Fruit fly (Drosophila melanogaster) whole organism, prepupa: ENCODE results near the gene Cyp4d20.

ENCODE experiments used
- CG6854 ChIP-seq: fragments of 200-800 bp; sonication (Bioruptor generic); optimal IDR thresholded peaks from 2 replicates; lab custom pipeline; 2017; ENCODE audit warnings: missing biosample characterization, mild to moderate bottlenecking, missing genetic modification characterization
- CG8632 ChIP-seq: fragments of 200-800 bp; sonication (Bioruptor generic); optimal IDR thresholded peaks from 3 replicates; lab custom pipeline; 2016; ENCODE audit warnings: missing biosample characterization, missing genetic modification characterization
- dsx ChIP-seq: fragments of 200-800 bp; optimal IDR thresholded peaks from 3 replicates; lab custom pipeline; 2019; ENCODE audit warnings: missing biosample characterization, mild to moderate bottlenecking, missing genetic modification characterization, moderate library complexity; ENCODE audit not compliant: poor library complexity, severe bottlenecking

DNA sequence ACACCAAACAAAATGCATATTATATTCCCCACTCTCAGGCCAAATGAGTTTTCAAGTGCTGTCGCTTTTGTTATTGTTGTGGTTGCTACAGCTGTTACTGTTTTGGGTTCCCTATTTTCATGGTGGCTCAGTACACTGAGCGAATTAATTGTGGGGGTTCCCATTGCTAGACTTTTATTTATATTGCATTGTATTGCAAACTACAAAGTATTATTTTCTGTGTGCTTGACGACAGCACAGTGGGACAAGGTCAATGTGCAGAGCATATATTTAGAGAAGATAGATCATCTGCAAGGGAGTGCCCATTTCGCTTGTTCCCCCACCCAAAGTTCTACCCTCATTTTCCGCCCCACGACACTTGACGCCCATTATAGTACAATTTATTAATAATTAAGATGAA, 8.2 kb upstream of the Cyp4d20 start:
- no peak for TF ChIP-seq CG6854
- TF ChIP-seq dsx (GFP tag; lab: Kevin White, UChicago) = no peak
- TF ChIP-seq CG8632 (GFP tag; lab: Kevin White, UChicago) = no peak
